Fruit fly (Drosophila melanogaster): Measurements from ENCODE around the gene HLH4C.

HLH4C gene

DNA sequence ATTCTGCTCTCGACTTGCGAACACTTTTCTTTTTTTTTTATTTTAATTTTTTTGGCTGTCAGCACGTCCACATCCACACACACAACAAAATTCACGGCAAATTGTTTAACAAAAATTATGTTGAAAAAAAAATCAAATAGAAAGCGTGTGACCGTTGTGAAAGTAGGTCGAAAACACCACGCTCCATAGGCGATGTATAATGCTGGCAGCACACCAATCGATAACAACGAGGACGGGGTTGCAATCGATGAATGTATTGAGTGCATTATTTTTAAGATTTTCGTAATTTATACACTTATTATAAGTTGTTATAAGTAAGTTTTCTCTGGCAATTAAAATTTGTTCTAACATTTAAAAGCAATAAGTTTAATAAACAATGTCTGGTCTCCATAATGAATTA lies 39.5 kb upstream of the HLH4C start, which contains the start of gene Pp2C1 (continued):
- TF ChIP-seq CG13775 (GFP tag; optimal IDR thresholded peaks at IDR 0.05), result no peak
- TF ChIP-seq vvl (GFP tag; IDR thresholded peaks at IDR 0.05), result peak; percentile 23
- TF ChIP-seq CG7963 (GFP tag; IDR thresholded peaks at IDR 0.05; ENCODE audit: partially characterized antibody), result peak; percentile 72; the same call in 2 of the 3 replicates
- peak; percentile 67 for TF ChIP-seq pzg (GFP tag; optimal IDR thresholded peaks at IDR 0.05)
- TF ChIP-seq CG42726 (GFP tag; IDR thresholded peaks at IDR 0.05; ENCODE audit: partially characterized antibody), result peak; percentile 72; the same call in 1 of the 2 replicates
- peak; percentile 5 for TF ChIP-seq pho (GFP tag; optimal IDR thresholded peaks at IDR 0.05)
- no peak for TF ChIP-seq Dbx (GFP tag; IDR thresholded peaks at IDR 0.05)
- TF ChIP-seq CG2116 (GFP tag; optimal IDR thresholded peaks at IDR 0.05), result peak; percentile 95
- peak; percentile 35 for TF ChIP-seq trem (tag; optimal IDR thresholded peaks at IDR 0.05)
- peak; percentile 19 for TF ChIP-seq phol (tag; optimal IDR thresholded peaks at IDR 0.05)
- TF ChIP-seq CG17568 (GFP tag; optimal IDR thresholded peaks at IDR 0.05), result no peak
- TF ChIP-seq CG12659 (GFP tag; optimal IDR thresholded peaks at IDR 0.05), result peak; percentile 14
- TF ChIP-seq eyg (GFP tag; optimal IDR thresholded peaks at IDR 0.05), result no peak
- peak; percentile 75 for TF ChIP-seq ato (GFP tag; IDR thresholded peaks at IDR 0.05; ENCODE audit: partially characterized antibody)
- peak; percentile 79 for TF ChIP-seq stwl (tag; optimal IDR thresholded peaks at IDR 0.05)
- peak; percentile 45 for TF ChIP-seq CG1603 (tag; optimal IDR thresholded peaks at IDR 0.05)
- no peak for TF ChIP-seq caup (GFP tag; optimal IDR thresholded peaks at IDR 0.05; ENCODE audit: severe bottlenecking)
- TF ChIP-seq nerfin-2 (GFP tag; IDR thresholded peaks at IDR 0.05; ENCODE audit: partially characterized antibody), result peak; percentile 68; the same call in 1 of the 2 replicates
- TF ChIP-seq CG17912 (GFP tag; optimal IDR thresholded peaks at IDR 0.05), result no peak
- TF ChIP-seq CG1024 (GFP tag; IDR thresholded peaks at IDR 0.05), result no peak
- no peak for TF ChIP-seq Usf (GFP tag; optimal IDR thresholded peaks at IDR 0.05)
- peak; percentile 63; the same call in 3 of the 4 replicates for TF ChIP-seq Dll (GFP tag; IDR thresholded peaks at IDR 0.05; ENCODE audit: partially characterized antibody)
- TF ChIP-seq CG18764 (GFP tag; optimal IDR thresholded peaks at IDR 0.05), result no peak
- peak; percentile 14 for TF ChIP-seq Myb (GFP tag; optimal IDR thresholded peaks at IDR 0.05)
- no peak for TF ChIP-seq cato (GFP tag; optimal IDR thresholded peaks at IDR 0.05; ENCODE audit: borderline replicate concordance)
- no peak for TF ChIP-seq Eip74EF (GFP tag; optimal IDR thresholded peaks at IDR 0.05)
- peak; percentile 60; the same call in 2 of the 3 replicates for TF ChIP-seq Doc3 (GFP tag; IDR thresholded peaks at IDR 0.05; ENCODE audit: partially characterized antibody)
- peak; percentile 77 for TF ChIP-seq Scr (GFP tag; IDR thresholded peaks at IDR 0.05; ENCODE audit: partially characterized antibody)
- TF ChIP-seq amos (GFP tag; IDR thresholded peaks at IDR 0.05; ENCODE audit: partially characterized antibody), result peak; percentile 87
- TF ChIP-seq Dref (GFP tag; IDR thresholded peaks at IDR 0.05), result peak; percentile 88
- TF ChIP-seq unc-4 (GFP tag; IDR thresholded peaks at IDR 0.05; ENCODE audit: partially characterized antibody), result peak; percentile 72
- TF ChIP-seq Dp (GFP tag; optimal IDR thresholded peaks at IDR 0.05), result peak; percentile 39
- TF ChIP-seq mld (GFP tag; IDR thresholded peaks at IDR 0.05; ENCODE audit: partially characterized antibody), result 0 out of 3 replicates have a peak, but pooled peaks have one; percentile 34
- no peak for TF ChIP-seq abd-A (tag; optimal IDR thresholded peaks at IDR 0.05)
- TF ChIP-seq Deaf1 (tag; optimal IDR thresholded peaks at IDR 0.05), result peak; percentile 5
- no peak for TF ChIP-seq CG18011 (GFP tag; optimal IDR thresholded peaks at IDR 0.05)
- peak; percentile 72 for TF ChIP-seq row (GFP tag; IDR thresholded peaks at IDR 0.05)
- TF ChIP-seq CG4707 (GFP tag; optimal IDR thresholded peaks at IDR 0.05), result no peak
- TF ChIP-seq ci (GFP tag; IDR thresholded peaks at IDR 0.05), result 0 out of 3 replicates have a peak, but pooled peaks have one; percentile 14
- TF ChIP-seq CG7357 (GFP tag; IDR thresholded peaks at IDR 0.05), result no peak
- TF ChIP-seq ro (GFP tag; IDR thresholded peaks at IDR 0.05), result no peak
- no peak for TF ChIP-seq org-1 (GFP tag; optimal IDR thresholded peaks at IDR 0.05)
- no peak for TF ChIP-seq btn (GFP tag; optimal IDR thresholded peaks at IDR 0.05)
- no peak for TF ChIP-seq ewg (GFP tag; optimal IDR thresholded peaks at IDR 0.05)
- TF ChIP-seq pan (optimal IDR thresholded peaks at IDR 0.05), result no peak
- no peak for TF ChIP-seq pan (GFP tag; optimal IDR thresholded peaks at IDR 0.05 in 1 of 2, IDR thresholded peaks at IDR 0.05 in 1 of 2)
- TF ChIP-seq slp2 (GFP tag; optimal IDR thresholded peaks at IDR 0.05), result no peak
- TF ChIP-seq CG9797 (GFP tag; optimal IDR thresholded peaks at IDR 0.05), result peak; percentile 61
- no peak for TF ChIP-seq HmgD (GFP tag; optimal IDR thresholded peaks at IDR 0.05)

Measured in whole organism, embryonic.